Worm (Caenorhabditis elegans): ENCODE data around the gene npr-27.
A peak's percentile ranks its signal among the peaks of the same experiment; 100 is the strongest.

npr-27 gene

ce11 chrIV:7305325-7305724 is at the start of gene npr-27:
npr-27 (plus strand) TSS chrIV:7305625.
- TF ChIP-seq pag-3 (tag; optimal IDR thresholded peaks at IDR 0.05; ENCODE audit: borderline replicate concordance, insufficient read depth) (no peak), sup-37 (GFP tag; optimal IDR thresholded peaks at IDR 0.05) (no peak), lin-39 (tag; optimal IDR thresholded peaks at IDR 0.05) (no peak), lin-35 (GFP tag; optimal IDR thresholded peaks at IDR 0.05) (no peak), nhr-237 (tag; optimal IDR thresholded peaks at IDR 0.05) (no peak), F16B12.6 (tag; optimal IDR thresholded peaks at IDR 0.05) (no peak), efl-1 (optimal IDR thresholded peaks at IDR 0.05) (no peak), efl-1 (GFP tag; optimal IDR thresholded peaks at IDR 0.05 in 1 of 2) (no peak), hpl-2 (GFP tag; optimal IDR thresholded peaks at IDR 0.05) (no peak), egl-27 (tag; optimal IDR thresholded peaks at IDR 0.05) (no peak), nhr-12 (tag; optimal IDR thresholded peaks at IDR 0.05) (no peak), irx-1 (tag; optimal IDR thresholded peaks at IDR 0.05) (no peak), sox-4 (tag; optimal IDR thresholded peaks at IDR 0.05) (no peak)

ce11 chrIV:7258253-7258652 is 47.2 kb upstream of the npr-27 start, which contains the start of gene C06E4.6:
C06E4.6 (minus strand) TSS chrIV:7258303.
- TF ChIP-seq skn-1 (tag; optimal IDR thresholded peaks at IDR 0.05) (no peak), nhr-71 (tag; optimal IDR thresholded peaks at IDR 0.05) (peak; percentile 50), nhr-20 (tag; optimal IDR thresholded peaks at IDR 0.05) (peak; percentile 28), ceh-90 (tag; optimal IDR thresholded peaks at IDR 0.05) (no peak), mef-2 (tag; optimal IDR thresholded peaks at IDR 0.05) (no peak), ceh-82 (tag; optimal IDR thresholded peaks at IDR 0.05) (peak in 1 of 3 experiments; percentile 10), lin-35 (GFP tag; optimal IDR thresholded peaks at IDR 0.05) (peak in 1 of 2 experiments; percentile 34), nhr-85 (tag) (peak; percentile 70), Y116A8C.19 (tag; optimal IDR thresholded peaks at IDR 0.05; ENCODE audit: borderline replicate concordance) (no peak), nhr-237 (tag; optimal IDR thresholded peaks at IDR 0.05) (peak; percentile 18), ceh-63 (GFP tag; optimal IDR thresholded peaks at IDR 0.05) (no peak), alr-1 (tag; optimal IDR thresholded peaks at IDR 0.05; ENCODE audit: borderline replicate concordance) (no peak), nhr-76 (tag; optimal IDR thresholded peaks at IDR 0.05) (no peak), lin-14 (GFP tag; optimal IDR thresholded peaks at IDR 0.05) (peak; percentile 77), nhr-19 (GFP tag; conservative IDR thresholded peaks at IDR 0.05) (peak; percentile 30), isw-1 (GFP tag; IDR thresholded peaks at IDR 0.05) (no peak), elt-2 (tag; optimal IDR thresholded peaks at IDR 0.05) (peak; percentile 10), ces-1 (GFP tag; optimal IDR thresholded peaks at IDR 0.05) (no peak), snu-23 (GFP tag; optimal IDR thresholded peaks at IDR 0.05) (peak; percentile 32), blmp-1 (tag; optimal IDR thresholded peaks at IDR 0.05) (peak; percentile 37), nhr-47 (tag; optimal IDR thresholded peaks at IDR 0.05) (peak; percentile 11), pax-3 (tag; optimal IDR thresholded peaks at IDR 0.05) (no peak), hlh-17 (GFP tag; optimal IDR thresholded peaks at IDR 0.05; ENCODE audit: borderline replicate concordance) (no peak), fkh-8 (tag; optimal IDR thresholded peaks at IDR 0.05) (peak; percentile 43), rnt-1 (tag; optimal IDR thresholded peaks at IDR 0.05) (peak; percentile 19), efl-1 (optimal IDR thresholded peaks at IDR 0.05) (peak; percentile 28 to 40), efl-1 (GFP tag; optimal IDR thresholded peaks at IDR 0.05 in 1 of 2) (peak in 1 of 2 experiments; percentile 12), pqm-1 (tag; optimal IDR thresholded peaks at IDR 0.05) (no peak), fkh-4 (tag; optimal IDR thresholded peaks at IDR 0.05; ENCODE audit: borderline replicate concordance) (no peak), dsc-1 (tag; optimal IDR thresholded peaks at IDR 0.05) (peak; percentile 52)

DNA sequence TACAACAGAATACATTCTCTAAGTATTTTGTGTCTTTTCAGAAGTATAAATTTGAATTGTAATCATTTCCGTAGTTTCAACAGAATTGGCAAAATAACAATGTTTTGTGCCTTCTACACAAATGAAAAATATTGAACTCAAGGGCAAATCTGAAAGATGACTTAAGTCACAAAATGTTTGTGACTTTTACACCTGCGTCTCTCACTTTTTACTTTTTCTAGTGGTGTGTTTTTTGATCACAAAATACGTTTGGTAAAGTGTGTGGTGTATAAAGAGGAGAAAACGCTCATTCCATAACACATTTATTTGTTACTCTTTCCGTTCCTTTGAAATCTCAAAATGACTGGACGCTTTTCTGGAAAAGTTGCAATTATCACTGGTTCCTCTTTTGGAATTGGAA is 44.8 kb upstream of the npr-27 start, which contains the start of gene C06E4.3:
C06E4.3 (plus strand) TSS at position 289 of the 400 bp plus-strand sequence.
- no peak for TF ChIP-seq egl-13 (tag; optimal IDR thresholded peaks at IDR 0.05)
- no peak for TF ChIP-seq zip-4 (GFP tag; optimal IDR thresholded peaks at IDR 0.05)
- TF ChIP-seq fkh-8 (tag; optimal IDR thresholded peaks at IDR 0.05) = peak; percentile 30
- peak; percentile 13 for TF ChIP-seq skn-1 (tag; optimal IDR thresholded peaks at IDR 0.05)
- TF ChIP-seq lin-35 (GFP tag; optimal IDR thresholded peaks at IDR 0.05) = no peak
- no peak for TF ChIP-seq ztf-11 (tag; optimal IDR thresholded peaks at IDR 0.05)
- TF ChIP-seq snu-23 (GFP tag; optimal IDR thresholded peaks at IDR 0.05) = peak; percentile 22
- TF ChIP-seq nhr-19 (GFP tag; conservative IDR thresholded peaks at IDR 0.05) = no peak
- TF ChIP-seq snpc-4 (tag; optimal IDR thresholded peaks at IDR 0.05) = no peak
- no peak for TF ChIP-seq pqm-1 (tag; optimal IDR thresholded peaks at IDR 0.05)
- no peak for TF ChIP-seq nhr-11 (tag; optimal IDR thresholded peaks at IDR 0.05)
- no peak for TF ChIP-seq nhr-76 (tag; optimal IDR thresholded peaks at IDR 0.05)
- peak; percentile 15 for TF ChIP-seq nhr-71 (tag; optimal IDR thresholded peaks at IDR 0.05)
- no peak for TF ChIP-seq dpl-1 (GFP tag; optimal IDR thresholded peaks at IDR 0.05)
- TF ChIP-seq nhr-28 (tag; optimal IDR thresholded peaks at IDR 0.05) = no peak
- no peak for TF ChIP-seq unc-130 (tag; optimal IDR thresholded peaks at IDR 0.05)
- TF ChIP-seq ama-1 (optimal IDR thresholded peaks at IDR 0.05) = no peak
- peak; percentile 73 for TF ChIP-seq lin-14 (GFP tag; optimal IDR thresholded peaks at IDR 0.05)
- no peak for TF ChIP-seq C04F5.9 (tag; optimal IDR thresholded peaks at IDR 0.05)
- peak; percentile 25 for TF ChIP-seq mep-1 (tag; optimal IDR thresholded peaks at IDR 0.05)
